Fruit fly (Drosophila melanogaster): ENCODE measurements around the gene CG6296.

The CG6296 gene

DNA sequence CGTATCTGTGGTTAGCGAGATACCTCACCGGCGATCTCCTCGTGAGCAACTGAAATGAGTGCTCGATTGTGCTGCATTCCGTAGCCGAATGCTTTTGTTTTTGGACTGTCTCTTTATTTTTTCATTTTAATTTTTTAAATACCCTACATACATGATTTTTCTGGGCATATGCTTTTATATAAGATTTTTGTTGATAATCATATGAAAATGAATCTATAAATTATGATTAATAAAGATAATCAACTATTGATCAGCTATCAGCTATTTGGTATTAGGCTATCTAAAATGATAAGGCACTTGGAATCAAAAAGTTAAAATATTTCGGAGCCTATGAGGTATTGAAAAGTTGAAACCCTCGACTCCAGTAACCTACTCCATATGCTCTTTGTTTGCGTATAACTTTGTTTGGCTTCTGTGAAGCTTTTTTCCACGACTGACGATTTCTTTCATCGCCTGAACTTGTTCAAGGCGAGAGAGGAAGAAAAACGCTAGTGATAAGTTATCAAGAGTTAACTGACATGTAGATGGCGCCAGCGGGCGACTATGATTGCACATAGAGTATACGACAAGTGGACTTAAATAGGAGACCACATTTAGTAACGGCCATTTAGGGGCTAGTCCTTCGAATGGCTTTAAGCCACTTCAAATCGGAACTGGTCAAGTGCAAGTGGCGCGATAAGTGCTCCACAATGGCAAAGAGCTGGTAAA is 15.3 kb downstream of the CG6296 start, which contains the start of gene CG31076:
CG31076 (minus strand) TSS at position 51 of the 708 bp plus-strand sequence.
- TF ChIP-seq pad (GFP tag; optimal IDR thresholded peaks at IDR 0.05) (no peak), CG7045 (GFP tag; optimal IDR thresholded peaks at IDR 0.05) (peak; percentile 21), toe (GFP tag; optimal IDR thresholded peaks at IDR 0.05) (peak; percentile 18), CG14711 (tag; optimal IDR thresholded peaks at IDR 0.05) (peak; percentile 30), bab1 (GFP tag; optimal IDR thresholded peaks at IDR 0.05) (no peak), Mnt (GFP tag; optimal IDR thresholded peaks at IDR 0.05) (no peak), CG7101 (tag; optimal IDR thresholded peaks at IDR 0.05) (peak; percentile 7), ovo (GFP tag; optimal IDR thresholded peaks at IDR 0.05) (no peak)

DNA sequence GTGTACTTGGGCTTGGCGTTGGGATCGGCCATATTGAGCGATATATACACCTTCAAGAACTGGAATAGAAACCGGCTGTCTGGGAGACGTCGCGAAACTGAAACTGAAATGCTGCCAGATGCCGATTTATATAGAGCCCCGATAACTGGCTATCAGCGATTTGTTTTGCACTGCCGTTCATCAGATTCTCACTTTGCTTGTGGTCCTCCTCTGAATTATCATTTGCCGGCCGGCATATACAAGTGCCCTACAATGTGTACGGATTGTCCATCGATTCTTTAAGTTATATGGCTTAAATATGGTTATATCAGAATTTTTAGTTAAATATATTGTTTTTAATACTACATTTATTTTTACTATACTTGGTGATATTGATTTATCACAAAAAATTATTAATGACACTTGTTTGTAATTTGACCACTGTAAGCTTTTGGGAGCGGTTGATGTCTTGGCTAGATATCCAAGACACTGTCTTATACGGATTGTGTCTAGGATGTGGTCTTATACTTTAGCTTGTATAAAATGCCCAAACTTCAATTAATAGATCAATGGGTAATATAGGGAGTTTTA is 16.8 kb downstream of the CG6296 start, which contains the start of gene CG31075:
CG31075 (minus strand) TSS at position 106 of the 570 bp plus-strand sequence.
- TF ChIP-seq toe (GFP tag; optimal IDR thresholded peaks at IDR 0.05): peak; percentile 51
- TF ChIP-seq bab1 (GFP tag; optimal IDR thresholded peaks at IDR 0.05): peak; percentile 68
- no peak for TF ChIP-seq Clk (GFP tag; optimal IDR thresholded peaks at IDR 0.05)
- peak; percentile 34 for TF ChIP-seq Mnt (GFP tag; optimal IDR thresholded peaks at IDR 0.05)
- peak; percentile 79 for TF ChIP-seq CG12768 (GFP tag; optimal IDR thresholded peaks at IDR 0.05)
- peak; percentile 86 for TF ChIP-seq CG7101 (tag; optimal IDR thresholded peaks at IDR 0.05)
- TF ChIP-seq CG7045 (GFP tag; optimal IDR thresholded peaks at IDR 0.05): peak; percentile 69
- TF ChIP-seq CG14711 (tag; optimal IDR thresholded peaks at IDR 0.05): peak; percentile 83
- peak; percentile 20 for TF ChIP-seq Hr96 (GFP tag; optimal IDR thresholded peaks at IDR 0.05)
- TF ChIP-seq CG11617 (GFP tag; optimal IDR thresholded peaks at IDR 0.05): peak; percentile 38
- TF ChIP-seq kay (GFP tag; ENCODE audit: borderline replicate concordance): no peak
- TF ChIP-seq CG1620 (GFP tag; optimal IDR thresholded peaks at IDR 0.05): no peak
- TF ChIP-seq pad (GFP tag; optimal IDR thresholded peaks at IDR 0.05): peak; percentile 55
- peak; percentile 52 for TF ChIP-seq CG5204 (GFP tag; optimal IDR thresholded peaks at IDR 0.05)
- no peak for TF ChIP-seq ovo (GFP tag; optimal IDR thresholded peaks at IDR 0.05)
- peak; percentile 91 for TF ChIP-seq cic (GFP tag; optimal IDR thresholded peaks at IDR 0.05)
- TF ChIP-seq cnc (optimal IDR thresholded peaks at IDR 0.05): no peak
- TF ChIP-seq CG33017 (tag; optimal IDR thresholded peaks at IDR 0.05): peak; percentile 87

DNA sequence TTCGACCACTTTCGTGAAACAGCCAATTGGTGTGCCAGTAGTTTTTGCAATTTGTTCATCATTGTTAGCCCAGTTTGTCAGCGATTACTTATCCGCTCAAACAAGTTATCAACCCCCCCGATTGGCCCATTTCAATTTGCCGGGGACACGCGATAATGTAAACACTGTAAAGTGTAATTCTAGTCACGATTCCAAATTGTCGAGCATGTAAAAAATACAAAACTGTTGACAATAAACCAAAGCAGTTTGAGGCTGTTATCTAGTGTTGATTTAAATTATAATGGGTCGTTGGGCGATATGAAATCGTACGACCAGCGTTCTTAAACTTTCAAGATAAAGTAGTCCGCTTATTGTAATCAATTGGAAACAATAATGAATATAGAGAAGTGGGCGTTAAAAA is 17.8 kb downstream of the CG6296 start:
- TF ChIP-seq Crg-1 (GFP tag; optimal IDR thresholded peaks at IDR 0.05) (no peak), ovo (GFP tag; optimal IDR thresholded peaks at IDR 0.05) (no peak), CG33017 (tag; optimal IDR thresholded peaks at IDR 0.05) (peak; percentile 30), CG5204 (GFP tag; optimal IDR thresholded peaks at IDR 0.05) (no peak), CG1620 (GFP tag; optimal IDR thresholded peaks at IDR 0.05) (no peak), kay (GFP tag; ENCODE audit: borderline replicate concordance) (no peak), Clk (GFP tag; optimal IDR thresholded peaks at IDR 0.05) (no peak), bab1 (GFP tag; optimal IDR thresholded peaks at IDR 0.05) (no peak), tj (GFP tag; optimal IDR thresholded peaks at IDR 0.05) (no peak), toe (GFP tag; optimal IDR thresholded peaks at IDR 0.05) (no peak), CG7101 (tag; optimal IDR thresholded peaks at IDR 0.05) (peak; percentile 3), CG11617 (GFP tag; optimal IDR thresholded peaks at IDR 0.05) (no peak), Mnt (GFP tag; optimal IDR thresholded peaks at IDR 0.05) (peak; percentile 8), CG12768 (GFP tag; optimal IDR thresholded peaks at IDR 0.05) (peak; percentile 67), cnc (optimal IDR thresholded peaks at IDR 0.05) (no peak), CG14711 (tag; optimal IDR thresholded peaks at IDR 0.05) (peak; percentile 31), CG7045 (GFP tag; optimal IDR thresholded peaks at IDR 0.05) (peak; percentile 51), Hr96 (GFP tag; optimal IDR thresholded peaks at IDR 0.05) (no peak), pad (GFP tag; optimal IDR thresholded peaks at IDR 0.05) (no peak), cic (GFP tag; optimal IDR thresholded peaks at IDR 0.05) (peak; percentile 85)

DNA sequence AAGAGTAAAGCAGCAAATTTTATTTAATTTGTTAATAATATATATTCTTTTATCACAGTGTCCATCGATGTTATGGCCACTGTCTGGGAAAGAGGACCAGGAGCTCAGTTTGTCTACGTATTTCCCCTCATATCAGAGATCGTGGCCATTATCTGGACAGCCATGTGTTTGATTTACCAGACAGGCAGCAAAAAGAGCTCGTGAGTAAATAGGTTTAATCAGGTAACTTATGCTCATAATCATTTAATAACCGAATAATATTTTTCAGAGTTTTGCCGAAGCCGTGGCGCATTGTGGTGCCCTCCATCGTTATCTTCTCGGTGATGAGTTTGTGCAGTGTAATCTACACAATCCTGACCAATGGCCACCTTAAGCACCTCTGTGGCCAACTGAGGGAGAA is 20.8 kb downstream of the CG6296 start:
- TF ChIP-seq CG14711 (tag; optimal IDR thresholded peaks at IDR 0.05) (no peak), CG11617 (GFP tag; optimal IDR thresholded peaks at IDR 0.05) (no peak), pad (GFP tag; optimal IDR thresholded peaks at IDR 0.05) (no peak), ovo (GFP tag; optimal IDR thresholded peaks at IDR 0.05) (no peak), cic (GFP tag; optimal IDR thresholded peaks at IDR 0.05) (no peak), Crg-1 (GFP tag; optimal IDR thresholded peaks at IDR 0.05) (no peak), CG7045 (GFP tag; optimal IDR thresholded peaks at IDR 0.05) (no peak), CG33017 (tag; optimal IDR thresholded peaks at IDR 0.05) (no peak), Mnt (GFP tag; optimal IDR thresholded peaks at IDR 0.05) (no peak)

DNA sequence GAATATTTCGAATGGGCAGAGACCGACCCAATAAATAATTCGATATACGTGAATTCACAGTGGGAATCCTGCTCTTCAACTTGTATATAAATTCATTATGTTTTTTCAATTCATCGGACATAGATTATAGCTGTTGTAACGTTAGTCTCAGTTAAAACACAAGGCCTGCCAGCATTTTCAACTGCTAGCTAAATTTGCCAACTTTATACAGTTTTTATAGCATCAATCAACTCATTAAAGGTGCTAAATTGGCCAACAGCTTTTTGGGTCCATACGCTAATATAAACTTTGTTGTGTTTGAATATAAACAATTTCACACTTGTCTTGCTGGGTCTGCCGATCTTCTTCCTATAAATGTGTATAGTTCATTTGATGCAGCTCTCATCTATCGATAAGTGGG is 23.2 kb downstream of the CG6296 start:
- TF ChIP-seq cic (GFP tag; optimal IDR thresholded peaks at IDR 0.05) (no peak), Clk (GFP tag; optimal IDR thresholded peaks at IDR 0.05) (no peak), CG12768 (GFP tag; optimal IDR thresholded peaks at IDR 0.05) (no peak), CG7045 (GFP tag; optimal IDR thresholded peaks at IDR 0.05) (no peak), kay (GFP tag; ENCODE audit: borderline replicate concordance) (no peak), pad (GFP tag; optimal IDR thresholded peaks at IDR 0.05) (no peak), CG5204 (GFP tag; optimal IDR thresholded peaks at IDR 0.05) (no peak), toe (GFP tag; optimal IDR thresholded peaks at IDR 0.05) (no peak), Mnt (GFP tag; optimal IDR thresholded peaks at IDR 0.05) (no peak), CG1620 (GFP tag; optimal IDR thresholded peaks at IDR 0.05) (no peak), cnc (optimal IDR thresholded peaks at IDR 0.05) (no peak), CG7101 (tag; optimal IDR thresholded peaks at IDR 0.05) (no peak), Crg-1 (GFP tag; optimal IDR thresholded peaks at IDR 0.05) (no peak), CG14711 (tag; optimal IDR thresholded peaks at IDR 0.05) (no peak), CG11617 (GFP tag; optimal IDR thresholded peaks at IDR 0.05) (no peak), CG33017 (tag; optimal IDR thresholded peaks at IDR 0.05) (no peak), bab1 (GFP tag; optimal IDR thresholded peaks at IDR 0.05) (no peak), tj (GFP tag; optimal IDR thresholded peaks at IDR 0.05) (no peak), Hr96 (GFP tag; optimal IDR thresholded peaks at IDR 0.05) (no peak)
